Worm (Caenorhabditis elegans) whole organism, young adult: ENCODE measurements around the gene Y62H9A.15.

ENCODE experiments used
- Y53G8AR.9 ChIP-seq: fragments of 200-800 bp; sonication (Bioruptor generic); conservative IDR thresholded peaks from 2 replicates; pipeline ENCODE4 v1.3.6; 2022; ENCODE audit warnings: missing genetic modification reagents, missing genetic modification characterization, missing compliant biosample characterization
- Y67H2A.10 ChIP-seq: fragments of 200-800 bp; sonication (Bioruptor generic); conservative IDR thresholded peaks from 2 replicates; pipeline ENCODE4 v1.3.6; 2022; ENCODE audit warnings: missing genetic modification reagents, missing genetic modification characterization, missing compliant biosample characterization
- ztf-3 ChIP-seq: fragments of 200-800 bp; sonication (Bioruptor generic); optimal IDR thresholded peaks from 2 replicates; lab custom pipeline; 2018; ENCODE audit warnings: mild to moderate bottlenecking, missing genetic modification characterization, missing compliant biosample characterization

ce11 chrX:11907263-11907662 lies 2.7 kb downstream of the Y62H9A.15 start, which contains the start of gene Y62H9A.11:
- TF ChIP-seq Y67H2A.10, result no peak
- no peak for TF ChIP-seq Y53G8AR.9 (GFP tag; lab: Robert Waterston, UW)
- TF ChIP-seq ztf-3 (GFP tag; lab: Kevin White, UChicago), result no peak
